Worm (Caenorhabditis elegans): ENCODE data around the gene fan-1.
A peak's percentile ranks its signal among the peaks of the same experiment; 100 is the strongest.

The fan-1 gene

ce11 chrIV:6514700-6515099 is 33.8 kb upstream of the fan-1 start (continued):
- TF ChIP-seq nhr-71 (tag; optimal IDR thresholded peaks at IDR 0.05), result peak; percentile 94
- no peak for TF ChIP-seq tbx-2 (tag; optimal IDR thresholded peaks at IDR 0.05)
- TF ChIP-seq sup-37 (GFP tag; optimal IDR thresholded peaks at IDR 0.05), result no peak
- TF ChIP-seq elt-2 (tag; optimal IDR thresholded peaks at IDR 0.05), result no peak
- peak in 1 of 3 experiments; percentile 21 for TF ChIP-seq dpl-1 (GFP tag; optimal IDR thresholded peaks at IDR 0.05)
- peak; percentile 71 for TF ChIP-seq unc-86 (tag; optimal IDR thresholded peaks at IDR 0.05)
- TF ChIP-seq mep-1 (tag; optimal IDR thresholded peaks at IDR 0.05), result no peak
- TF ChIP-seq nhr-77 (tag; optimal IDR thresholded peaks at IDR 0.05), result no peak
- TF ChIP-seq ztf-11 (tag; optimal IDR thresholded peaks at IDR 0.05), result no peak
- TF ChIP-seq nhr-12 (tag; optimal IDR thresholded peaks at IDR 0.05), result no peak
- TF ChIP-seq ets-5 (GFP tag; IDR thresholded peaks at IDR 0.05), result no peak
- peak; percentile 90 for TF ChIP-seq nhr-47 (tag; optimal IDR thresholded peaks at IDR 0.05)
- TF ChIP-seq ceh-82 (tag; optimal IDR thresholded peaks at IDR 0.05), result no peak
- TF ChIP-seq ceh-88 (GFP tag; IDR thresholded peaks at IDR 0.05), result no peak
- no peak for TF ChIP-seq ceh-8 (GFP tag; optimal IDR thresholded peaks at IDR 0.05)
- TF ChIP-seq tlp-1 (tag; optimal IDR thresholded peaks at IDR 0.05), result no peak
- TF ChIP-seq sptf-1 (tag; optimal IDR thresholded peaks at IDR 0.05), result no peak
- TF ChIP-seq unc-30 (tag; optimal IDR thresholded peaks at IDR 0.05), result no peak
- TF ChIP-seq aha-1 (tag; optimal IDR thresholded peaks at IDR 0.05), result no peak
- peak; percentile 77 for TF ChIP-seq pax-3 (tag; optimal IDR thresholded peaks at IDR 0.05)
- TF ChIP-seq ztf-4 (tag; optimal IDR thresholded peaks at IDR 0.05), result peak; percentile 23
- no peak for TF ChIP-seq fkh-4 (tag; optimal IDR thresholded peaks at IDR 0.05; ENCODE audit: borderline replicate concordance)
- no peak for TF ChIP-seq C16A3.4 (tag; optimal IDR thresholded peaks at IDR 0.05)
- TF ChIP-seq egl-27 (tag; optimal IDR thresholded peaks at IDR 0.05), result no peak
- TF ChIP-seq nhr-237 (tag; optimal IDR thresholded peaks at IDR 0.05), result no peak
- TF ChIP-seq blmp-1 (tag; optimal IDR thresholded peaks at IDR 0.05), result no peak
- no peak for TF ChIP-seq nhr-76 (tag; optimal IDR thresholded peaks at IDR 0.05)
- no peak for TF ChIP-seq ceh-90 (tag; optimal IDR thresholded peaks at IDR 0.05)
- TF ChIP-seq C34B4.2 (tag; optimal IDR thresholded peaks at IDR 0.05), result no peak
- no peak for TF ChIP-seq mef-2 (tag; optimal IDR thresholded peaks at IDR 0.05)
- TF ChIP-seq C04F5.9 (tag; optimal IDR thresholded peaks at IDR 0.05), result no peak

ce11 chrIV:6517859-6518258 is 30.6 kb upstream of the fan-1 start, which contains the start of gene C01G5.7:
Gene C01G5.7, plus strand, starts transcription at chrIV:6518159.
- TF ChIP-seq ets-5 (GFP tag; IDR thresholded peaks at IDR 0.05) (no peak), nhr-84 (tag; optimal IDR thresholded peaks at IDR 0.05) (no peak), hpl-2 (GFP tag; optimal IDR thresholded peaks at IDR 0.05) (no peak), efl-1 (optimal IDR thresholded peaks at IDR 0.05) (no peak), efl-1 (GFP tag; optimal IDR thresholded peaks at IDR 0.05 in 1 of 2) (no peak), unc-62 (GFP tag; optimal IDR thresholded peaks at IDR 0.05) (no peak), fkh-4 (tag; optimal IDR thresholded peaks at IDR 0.05; ENCODE audit: borderline replicate concordance) (no peak), nhr-12 (tag; optimal IDR thresholded peaks at IDR 0.05) (no peak), C16A3.4 (tag; optimal IDR thresholded peaks at IDR 0.05) (no peak), lir-3 (tag; optimal IDR thresholded peaks at IDR 0.05; ENCODE audit: poor library complexity) (no peak), ceh-8 (GFP tag; optimal IDR thresholded peaks at IDR 0.05) (no peak), snu-23 (GFP tag; optimal IDR thresholded peaks at IDR 0.05) (no peak), lin-13 (GFP tag; optimal IDR thresholded peaks at IDR 0.05) (no peak), mdl-1 (tag; optimal IDR thresholded peaks at IDR 0.05) (no peak), ceh-88 (GFP tag; IDR thresholded peaks at IDR 0.05) (no peak), hlh-4 (tag; optimal IDR thresholded peaks at IDR 0.05) (no peak), Y116A8C.19 (tag; optimal IDR thresholded peaks at IDR 0.05; ENCODE audit: borderline replicate concordance) (no peak), alr-1 (tag; optimal IDR thresholded peaks at IDR 0.05; ENCODE audit: borderline replicate concordance) (no peak), mep-1 (tag; optimal IDR thresholded peaks at IDR 0.05) (no peak), fkh-8 (tag; optimal IDR thresholded peaks at IDR 0.05) (no peak), ces-1 (GFP tag; optimal IDR thresholded peaks at IDR 0.05) (no peak)
